Worm (Caenorhabditis elegans): ENCODE results near the gene T12A7.9.

DNA sequence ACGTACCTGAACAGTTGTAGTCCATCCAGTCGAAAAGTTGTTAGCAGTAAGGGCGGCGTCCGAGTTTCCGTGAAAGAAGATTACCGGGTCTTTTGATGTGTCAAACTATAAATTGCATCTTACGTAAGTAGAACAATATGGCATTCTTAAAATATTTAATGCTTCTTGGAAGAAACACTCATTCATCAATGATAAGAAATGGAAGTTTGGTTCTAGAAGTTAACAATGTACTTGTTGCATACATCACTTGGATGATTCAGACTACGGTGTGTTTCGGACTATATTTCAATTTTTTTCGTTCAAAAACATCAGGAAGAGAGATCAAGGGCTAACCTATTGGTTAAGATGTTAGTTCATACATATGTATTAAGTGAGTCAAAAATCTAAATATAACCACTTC is 16.3 kb upstream of the T12A7.9 start:
- TF ChIP-seq ceh-82 (tag; optimal IDR thresholded peaks at IDR 0.05) (no peak), ztf-7 (tag; optimal IDR thresholded peaks at IDR 0.05) (no peak)
